Worm (Caenorhabditis elegans): ENCODE data around the gene nhr-130.
A peak's percentile ranks its signal among the peaks of the same experiment; 100 is the strongest.

Gene nhr-130

ce11 chrV:483289-483795 is at the start of gene nhr-130:
TSS of gene nhr-130 (minus strand) at chrV:483339.
- TF ChIP-seq klf-2 (GFP tag; conservative IDR thresholded peaks at IDR 0.05), result no peak
- no peak for TF ChIP-seq T22C8.4 (GFP tag; IDR thresholded peaks at IDR 0.05)
- TF ChIP-seq tab-1 (GFP tag; IDR thresholded peaks at IDR 0.05), result no peak
- TF ChIP-seq cog-1 (tag; optimal IDR thresholded peaks at IDR 0.05), result no peak
- no peak for TF ChIP-seq flt-1 (GFP tag; IDR thresholded peaks at IDR 0.05)
- no peak for TF ChIP-seq med-1 (GFP tag; optimal IDR thresholded peaks at IDR 0.05; ENCODE audit: insufficient read depth)
- no peak for TF ChIP-seq ztf-29 (GFP tag; IDR thresholded peaks at IDR 0.05)
- no peak for TF ChIP-seq ztf-23 (GFP tag; IDR thresholded peaks at IDR 0.05)
- TF ChIP-seq ref-1 (GFP tag; conservative IDR thresholded peaks at IDR 0.05), result no peak

- TF ChIP-seq klf-2 (GFP tag; conservative IDR thresholded peaks at IDR 0.05), result no peak
- TF ChIP-seq ztf-29 (GFP tag; IDR thresholded peaks at IDR 0.05), result 0 out of 2 replicates have a peak, but pooled peaks have one; percentile 10
- TF ChIP-seq cog-1 (tag; optimal IDR thresholded peaks at IDR 0.05), result peak; percentile 47
Measured at ce11 chrV:532046-532445, 48.9 kb upstream of the nhr-130 start, which contains the start of gene nhr-58. TSS of gene nhr-58 (plus strand) at chrV:532259.

- no peak for TF ChIP-seq ref-1 (GFP tag; conservative IDR thresholded peaks at IDR 0.05)
- TF ChIP-seq tab-1 (GFP tag; IDR thresholded peaks at IDR 0.05), result no peak
- TF ChIP-seq cog-1 (tag; optimal IDR thresholded peaks at IDR 0.05), result no peak
- TF ChIP-seq ztf-29 (GFP tag; IDR thresholded peaks at IDR 0.05), result no peak
- no peak for TF ChIP-seq T22C8.4 (GFP tag; IDR thresholded peaks at IDR 0.05)
Measured at ce11 chrV:527602-528001, 44.5 kb upstream of the nhr-130 start, which contains the start of gene srw-108. TSS of gene srw-108 (plus strand) at chrV:527902.

ce11 chrV:525040-525439 is 41.9 kb upstream of the nhr-130 start, which contains the start of gene R11G11.16:
TSS of gene R11G11.16 (minus strand) at chrV:525140.
- TF ChIP-seq klf-2 (GFP tag; conservative IDR thresholded peaks at IDR 0.05), result no peak
- TF ChIP-seq ztf-29 (GFP tag; IDR thresholded peaks at IDR 0.05), result no peak
- no peak for TF ChIP-seq ref-1 (GFP tag; conservative IDR thresholded peaks at IDR 0.05)
- TF ChIP-seq cog-1 (tag; optimal IDR thresholded peaks at IDR 0.05), result no peak

ce11 chrV:524058-524457 is 40.9 kb upstream of the nhr-130 start, which contains the start of gene lipl-3:
TSS of gene lipl-3 (minus strand) at chrV:524218.
- no peak for TF ChIP-seq med-1 (GFP tag; optimal IDR thresholded peaks at IDR 0.05; ENCODE audit: insufficient read depth)
- no peak for TF ChIP-seq ref-1 (GFP tag; conservative IDR thresholded peaks at IDR 0.05)
- TF ChIP-seq flt-1 (GFP tag; IDR thresholded peaks at IDR 0.05), result no peak
- TF ChIP-seq T22C8.4 (GFP tag; IDR thresholded peaks at IDR 0.05), result no peak
- no peak for TF ChIP-seq ztf-23 (GFP tag; IDR thresholded peaks at IDR 0.05)
- TF ChIP-seq ztf-29 (GFP tag; IDR thresholded peaks at IDR 0.05), result no peak
- no peak for TF ChIP-seq tab-1 (GFP tag; IDR thresholded peaks at IDR 0.05)
- TF ChIP-seq klf-2 (GFP tag; conservative IDR thresholded peaks at IDR 0.05), result no peak
- TF ChIP-seq cog-1 (tag; optimal IDR thresholded peaks at IDR 0.05), result no peak

ce11 chrV:521517-521916 is 38.4 kb upstream of the nhr-130 start, which contains the start of gene srw-107:
TSS of gene srw-107 (minus strand) at chrV:521617.
- TF ChIP-seq tab-1 (GFP tag; IDR thresholded peaks at IDR 0.05) (no peak), ztf-29 (GFP tag; IDR thresholded peaks at IDR 0.05) (no peak), cog-1 (tag; optimal IDR thresholded peaks at IDR 0.05) (no peak), med-1 (GFP tag; optimal IDR thresholded peaks at IDR 0.05; ENCODE audit: insufficient read depth) (no peak), T22C8.4 (GFP tag; IDR thresholded peaks at IDR 0.05) (no peak), ref-1 (GFP tag; conservative IDR thresholded peaks at IDR 0.05) (no peak), flt-1 (GFP tag; IDR thresholded peaks at IDR 0.05) (no peak), ztf-23 (GFP tag; IDR thresholded peaks at IDR 0.05) (no peak), klf-2 (GFP tag; conservative IDR thresholded peaks at IDR 0.05) (no peak)

- TF ChIP-seq med-1 (GFP tag; optimal IDR thresholded peaks at IDR 0.05; ENCODE audit: insufficient read depth) (no peak), ref-1 (GFP tag; conservative IDR thresholded peaks at IDR 0.05) (no peak), klf-2 (GFP tag; conservative IDR thresholded peaks at IDR 0.05) (no peak)
Measured at ce11 chrV:519445-519844, 36.3 kb upstream of the nhr-130 start, which contains the start of gene nhr-210. TSS of gene nhr-210 (minus strand) at chrV:519545.

ce11 chrV:512420-512819 is 29.3 kb upstream of the nhr-130 start, which contains the start of gene srh-37:
TSS of gene srh-37 (minus strand) at chrV:512520.
- no peak for TF ChIP-seq med-1 (GFP tag; optimal IDR thresholded peaks at IDR 0.05; ENCODE audit: insufficient read depth)
- no peak for TF ChIP-seq klf-2 (GFP tag; conservative IDR thresholded peaks at IDR 0.05)
- TF ChIP-seq ztf-23 (GFP tag; IDR thresholded peaks at IDR 0.05), result no peak
- no peak for TF ChIP-seq flt-1 (GFP tag; IDR thresholded peaks at IDR 0.05)

ce11 chrV:505191-505590 is 22.1 kb upstream of the nhr-130 start, which contains the start of gene srlf-19:
TSS of gene srlf-19 (plus strand) at chrV:505491.
- TF ChIP-seq T22C8.4 (GFP tag; IDR thresholded peaks at IDR 0.05) (no peak), med-1 (GFP tag; optimal IDR thresholded peaks at IDR 0.05; ENCODE audit: insufficient read depth) (no peak), klf-2 (GFP tag; conservative IDR thresholded peaks at IDR 0.05) (no peak), flt-1 (GFP tag; IDR thresholded peaks at IDR 0.05) (no peak)

- TF ChIP-seq T22C8.4 (GFP tag; IDR thresholded peaks at IDR 0.05), result no peak
- no peak for TF ChIP-seq tab-1 (GFP tag; IDR thresholded peaks at IDR 0.05)
- no peak for TF ChIP-seq med-1 (GFP tag; optimal IDR thresholded peaks at IDR 0.05; ENCODE audit: insufficient read depth)
- TF ChIP-seq klf-2 (GFP tag; conservative IDR thresholded peaks at IDR 0.05), result no peak
- no peak for TF ChIP-seq ztf-29 (GFP tag; IDR thresholded peaks at IDR 0.05)
- TF ChIP-seq ref-1 (GFP tag; conservative IDR thresholded peaks at IDR 0.05), result no peak
- TF ChIP-seq cog-1 (tag; optimal IDR thresholded peaks at IDR 0.05), result no peak
- no peak for TF ChIP-seq flt-1 (GFP tag; IDR thresholded peaks at IDR 0.05)
- no peak for TF ChIP-seq ztf-23 (GFP tag; IDR thresholded peaks at IDR 0.05)
Measured at ce11 chrV:503728-504127, 20.6 kb upstream of the nhr-130 start, which contains the start of gene srlf-35. TSS of gene srlf-35 (plus strand) at chrV:504028.

Data from whole organism, midembryonic.